Worm (Caenorhabditis elegans): ENCODE results near the gene ceh-82.

DNA sequence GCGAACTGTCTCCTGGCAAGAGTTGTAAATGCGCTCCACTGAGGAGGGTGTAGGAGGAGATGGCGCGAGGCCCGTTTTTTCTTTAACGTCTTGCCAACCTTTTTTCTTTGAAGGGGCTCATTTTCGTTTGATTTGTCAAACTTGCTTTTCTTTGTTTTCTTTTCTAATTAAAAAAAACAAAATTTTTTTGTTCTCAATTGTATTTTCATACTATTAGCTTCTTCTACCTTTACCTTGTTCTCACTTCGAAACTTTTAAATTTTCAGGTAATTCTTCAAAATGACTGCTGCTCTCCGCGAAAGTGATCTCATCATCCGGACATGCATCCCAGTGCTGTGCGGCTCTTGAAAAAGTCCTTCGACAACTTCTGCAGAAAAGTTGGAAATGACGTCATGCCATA lies 22.1 kb upstream of the ceh-82 start, which contains the start of gene fbxa-184:
- no peak for TF ChIP-seq daf-12 (tag; optimal IDR thresholded peaks at IDR 0.05)
- TF ChIP-seq ceh-82 (tag; optimal IDR thresholded peaks at IDR 0.05), result no peak
- no peak for TF ChIP-seq ama-1 (optimal IDR thresholded peaks at IDR 0.05)
- TF ChIP-seq dpl-1 (GFP tag; optimal IDR thresholded peaks at IDR 0.05), result no peak
- no peak for TF ChIP-seq unc-62 (GFP tag; optimal IDR thresholded peaks at IDR 0.05 in 1 of 2)
- no peak for TF ChIP-seq unc-62 (tag; optimal IDR thresholded peaks at IDR 0.05)
- TF ChIP-seq nhr-77 (tag; optimal IDR thresholded peaks at IDR 0.05), result no peak
- TF ChIP-seq pqm-1 (tag; optimal IDR thresholded peaks at IDR 0.05), result no peak
- TF ChIP-seq lir-3 (tag; optimal IDR thresholded peaks at IDR 0.05), result no peak
- no peak for TF ChIP-seq pha-4 (GFP tag; IDR thresholded peaks at IDR 0.05)
- TF ChIP-seq pha-4 (tag; optimal IDR thresholded peaks at IDR 0.05), result no peak

Data from whole organism, L4 larva.